Worm (Caenorhabditis elegans) whole organism, L4 larva: ENCODE results near the gene ZC412.5.

Source experiments
- F10B5.3 ChIP-seq: sonication (generic microtip); optimal IDR thresholded peaks from 2 replicates; lab custom pipeline; 2016; ENCODE audit warnings: mild to moderate bottlenecking, missing genetic modification characterization, missing compliant biosample characterization
- T26A8.4 ChIP-seq: fragments of 200-800 bp; sonication (Bioruptor generic); IDR thresholded peaks from 2 replicates; pipeline ENCODE4 v1.3.6; 2022; ENCODE audit warnings: missing genetic modification characterization, missing compliant biosample characterization
- Y105C5A.15 ChIP-seq: fragments of 200-800 bp; sonication (Bioruptor generic); IDR thresholded peaks from 2 replicates; pipeline ENCODE4 v1.3.6; 2022; ENCODE audit warnings: missing genetic modification characterization, missing compliant biosample characterization
- Y48G9A.11 ChIP-seq: fragments of 200-800 bp; sonication (Bioruptor generic); IDR thresholded peaks from 2 replicates; pipeline ENCODE4 v1.3.6; 2022; ENCODE audit warnings: missing genetic modification reagents, missing genetic modification characterization, missing compliant biosample characterization
- Y75B8A.6 ChIP-seq: fragments of 200-800 bp; sonication (Bioruptor generic); IDR thresholded peaks from 2 replicates; pipeline ENCODE4 v1.3.6; 2022; ENCODE audit warnings: missing genetic modification reagents, missing genetic modification characterization, missing compliant biosample characterization
- ZK337.2 ChIP-seq: fragments of 200-800 bp; sonication (Bioruptor generic); IDR thresholded peaks from 2 replicates; pipeline ENCODE4 v1.3.6; 2022; ENCODE audit warnings: missing genetic modification reagents, missing genetic modification characterization, missing compliant biosample characterization
- aha-1 ChIP-seq: fragments of 150-350 bp; peaks from one replicate; lab custom pipeline; 2014; ENCODE audit warnings: missing biosample characterization, missing genetic modification characterization
- ama-1 ChIP-seq: fragments of 150-350 bp; optimal IDR thresholded peaks from 2 replicates; lab custom pipeline; 2014; ENCODE audit warnings: inconsistent platforms, mixed read lengths
- ceh-20 ChIP-seq: fragments of 200-800 bp; sonication (Bioruptor generic); IDR thresholded peaks from 2 replicates; pipeline ENCODE4 v1.3.6; 2022; ENCODE audit warnings: missing genetic modification reagents, missing genetic modification characterization, missing compliant biosample characterization
- ceh-44 ChIP-seq: fragments of 200-800 bp; sonication (Bioruptor generic); IDR thresholded peaks from 2 replicates; pipeline ENCODE4 v1.3.6; 2022; ENCODE audit warnings: missing genetic modification reagents, missing genetic modification characterization, missing compliant biosample characterization
- ceh-62 ChIP-seq: sonication (generic microtip); optimal IDR thresholded peaks from 2 replicates; lab custom pipeline; 2017; ENCODE audit warnings: missing biosample characterization, missing genetic modification characterization
- cey-2 ChIP-seq: sonication (generic microtip); optimal IDR thresholded peaks from 3 replicates; lab custom pipeline; 2017; ENCODE audit warnings: missing genetic modification characterization, mild to moderate bottlenecking, missing compliant biosample characterization, antibody characterized with exemption, borderline replicate concordance; ENCODE audit not compliant: insufficient read depth
- ctbp-1 ChIP-seq: fragments of 200-800 bp; sonication (Bioruptor generic); IDR thresholded peaks from 2 replicates; pipeline ENCODE4 v1.3.6; 2022; ENCODE audit warnings: missing genetic modification reagents, missing genetic modification characterization, missing compliant biosample characterization
- daf-16 ChIP-seq, 3 experiments: sonication (generic microtip); optimal IDR thresholded peaks; 2 replicates each; lab custom pipeline; 2016 to 2017; ENCODE audit warnings: missing genetic modification characterization in 3 of 3, missing genetic modification reagents in 3 of 3, mild to moderate bottlenecking in 2 of 3, missing compliant biosample characterization in 2 of 3, missing biosample characterization in 1 of 3, moderate library complexity in 1 of 3
- daf-8 ChIP-seq: fragments of 200-800 bp; sonication (Bioruptor generic); IDR thresholded peaks from 2 replicates; pipeline ENCODE4 v1.3.6; 2022; ENCODE audit warnings: missing genetic modification characterization, missing compliant biosample characterization
- dmd-6 ChIP-seq: fragments of 200-800 bp; sonication (Bioruptor generic); IDR thresholded peaks from 2 replicates; pipeline ENCODE4 v1.3.6; 2022; ENCODE audit warnings: missing genetic modification reagents, missing genetic modification characterization, missing compliant biosample characterization
- dmd-8 ChIP-seq: fragments of 200-800 bp; sonication (Bioruptor generic); IDR thresholded peaks from 2 replicates; pipeline ENCODE4 v1.3.6; 2022; ENCODE audit warnings: missing genetic modification characterization, missing compliant biosample characterization
- dpl-1 ChIP-seq: fragments of 150-350 bp; optimal IDR thresholded peaks from 2 replicates; lab custom pipeline; 2014; ENCODE audit warnings: missing biosample characterization, missing genetic modification reagents, missing genetic modification characterization
- duxl-1 ChIP-seq: sonication (generic microtip); optimal IDR thresholded peaks from 2 replicates; lab custom pipeline; 2016; ENCODE audit warnings: mild to moderate bottlenecking, missing genetic modification characterization, moderate library complexity, missing compliant biosample characterization; ENCODE audit not compliant: poor library complexity
- egl-43 ChIP-seq: fragments of 200-800 bp; sonication (Bioruptor generic); IDR thresholded peaks from 2 replicates; pipeline ENCODE4 v1.3.6; 2022; ENCODE audit warnings: missing genetic modification reagents, missing genetic modification characterization, missing compliant biosample characterization
- fkh-10 ChIP-seq: fragments of 150-350 bp; optimal IDR thresholded peaks from 2 replicates; lab custom pipeline; 2014; ENCODE audit warnings: missing biosample characterization, missing genetic modification reagents, missing genetic modification characterization
- hlh-11 ChIP-seq: fragments of 200-800 bp; sonication (Bioruptor generic); optimal IDR thresholded peaks from 2 replicates; lab custom pipeline; 2018; ENCODE audit warnings: mild to moderate bottlenecking, missing genetic modification characterization, missing compliant biosample characterization
- hlh-30 ChIP-seq: sonication (generic microtip); optimal IDR thresholded peaks from 2 replicates; lab custom pipeline; 2017; ENCODE audit warnings: antibody characterized with exemption, mild to moderate bottlenecking, missing genetic modification characterization, missing compliant biosample characterization; ENCODE audit not compliant: insufficient read depth
- hmg-1.1 ChIP-seq: fragments of 200-800 bp; sonication (Bioruptor generic); IDR thresholded peaks from 2 replicates; pipeline ENCODE4 v1.3.6; 2022; ENCODE audit warnings: missing genetic modification reagents, missing genetic modification characterization, missing compliant biosample characterization
- lim-7 ChIP-seq: fragments of 200-800 bp; sonication (Bioruptor generic); IDR thresholded peaks from 2 replicates; pipeline ENCODE4 v1.3.6; 2022; ENCODE audit warnings: missing genetic modification characterization, missing compliant biosample characterization
- lsy-2 ChIP-seq, 2 experiments: fragments of 150-350 bp in 1 of 2; sonication (generic microtip) in 1 of 2; optimal IDR thresholded peaks; 2 replicates each; lab custom pipeline; 2014 to 2017; ENCODE audit warnings: missing biosample characterization in 2 of 2, missing genetic modification characterization in 2 of 2
- mdt-29 ChIP-seq: fragments of 200-800 bp; sonication (Bioruptor generic); IDR thresholded peaks from 2 replicates; pipeline ENCODE4 v1.3.6; 2022; ENCODE audit warnings: missing genetic modification reagents, missing genetic modification characterization, missing compliant biosample characterization
- mes-2 ChIP-seq: sonication (generic microtip); optimal IDR thresholded peaks from 2 replicates; lab custom pipeline; 2016; ENCODE audit warnings: missing genotype, mild to moderate bottlenecking, missing genetic modification characterization, missing compliant biosample characterization; ENCODE audit not compliant: poor library complexity, severe bottlenecking
- mxl-2 ChIP-seq: fragments of 200-800 bp; sonication (Bioruptor generic); conservative IDR thresholded peaks from 2 replicates; pipeline ENCODE4 v1.3.6; 2022; ENCODE audit warnings: missing genetic modification reagents, missing genetic modification characterization, missing compliant biosample characterization
- mxl-3 ChIP-seq: fragments of 200-800 bp; sonication (Bioruptor generic); optimal IDR thresholded peaks from 2 replicates; lab custom pipeline; 2018; ENCODE audit warnings: mild to moderate bottlenecking, missing genetic modification characterization, missing compliant biosample characterization
- nhr-28 ChIP-seq: fragments of 150-350 bp; optimal IDR thresholded peaks from 2 replicates; lab custom pipeline; 2014; ENCODE audit warnings: missing biosample characterization, missing genetic modification characterization
- nhr-41 ChIP-seq: fragments of 200-800 bp; sonication (Bioruptor generic); IDR thresholded peaks from 2 replicates; pipeline ENCODE4 v1.3.6; 2022; ENCODE audit warnings: missing genetic modification reagents, missing genetic modification characterization, missing compliant biosample characterization
- nhr-42 ChIP-seq: fragments of 200-800 bp; sonication (Bioruptor generic); IDR thresholded peaks from 2 replicates; pipeline ENCODE4 v1.3.6; 2022; ENCODE audit warnings: missing genetic modification characterization, missing compliant biosample characterization
- pha-4 ChIP-seq, 2 experiments: fragments of 150-350 bp in 1 of 2; fragments of 200-800 bp in 1 of 2; sonication (Bioruptor generic) in 1 of 2; IDR thresholded peaks in 1 of 2; optimal IDR thresholded peaks in 1 of 2; 2 replicates each; pipeline versions ENCODE4 v1.3.6 to Lab custom; 2014 to 2022; ENCODE audit warnings: missing genetic modification characterization in 2 of 2, missing genetic modification reagents in 2 of 2, missing biosample characterization in 1 of 2, missing compliant biosample characterization in 1 of 2
- php-3 ChIP-seq: fragments of 200-800 bp; sonication (Bioruptor generic); IDR thresholded peaks from 2 replicates; pipeline ENCODE4 v1.3.6; 2022; ENCODE audit warnings: missing genetic modification reagents, missing genetic modification characterization, missing compliant biosample characterization
- rbr-2 ChIP-seq: sonication (generic microtip); optimal IDR thresholded peaks from 2 replicates; lab custom pipeline; 2016; ENCODE audit warnings: missing genotype, missing genetic modification characterization, missing compliant biosample characterization
- set-16 ChIP-seq: fragments of 200-800 bp; sonication (Bioruptor generic); IDR thresholded peaks from 2 replicates; pipeline ENCODE4 v1.3.6; 2022; ENCODE audit warnings: missing genetic modification reagents, missing genetic modification characterization, missing compliant biosample characterization
- skn-1 ChIP-seq: fragments of 150-350 bp; optimal IDR thresholded peaks from 2 replicates; lab custom pipeline; 2014; ENCODE audit warnings: missing biosample characterization, missing genetic modification characterization
- snpc-1.2 ChIP-seq: fragments of 200-800 bp; sonication (Bioruptor generic); IDR thresholded peaks from 2 replicates; pipeline ENCODE4 v1.3.6; 2022; ENCODE audit warnings: missing genetic modification reagents, missing genetic modification characterization, missing compliant biosample characterization
- snpc-4 ChIP-seq: fragments of 150-350 bp; optimal IDR thresholded peaks from 2 replicates; lab custom pipeline; 2014; ENCODE audit warnings: missing biosample characterization, missing genetic modification characterization
- spr-1 ChIP-seq: sonication (generic microtip); optimal IDR thresholded peaks from 2 replicates; lab custom pipeline; 2016; ENCODE audit warnings: mild to moderate bottlenecking, missing genetic modification characterization, missing compliant biosample characterization
- tag-97 ChIP-seq: fragments of 200-800 bp; sonication (Bioruptor generic); IDR thresholded peaks from 2 replicates; pipeline ENCODE4 v1.3.6; 2022; ENCODE audit warnings: missing genetic modification characterization, missing compliant biosample characterization
- vab-7 ChIP-seq: fragments of 200-800 bp; sonication (Bioruptor generic); IDR thresholded peaks from 2 replicates; pipeline ENCODE4 v1.3.6; 2022; ENCODE audit warnings: missing genetic modification reagents, missing genetic modification characterization, missing compliant biosample characterization
- zfp-2 ChIP-seq: sonication (generic microtip); optimal IDR thresholded peaks from 2 replicates; lab custom pipeline; 2016; ENCODE audit warnings: mild to moderate bottlenecking, missing genetic modification characterization, missing compliant biosample characterization
- ztf-7 ChIP-seq: fragments of 150-350 bp; optimal IDR thresholded peaks from 2 replicates; lab custom pipeline; 2014; ENCODE audit warnings: missing biosample characterization, missing genetic modification characterization

Gene ZC412.5

ce11 chrV:14876257-14876656 is 986 bp upstream of the ZC412.5 start:
- TF ChIP-seq F10B5.3 = peak; percentile 1
- TF ChIP-seq lsy-2 (tag; optimal IDR thresholded peaks at IDR 0.05; lab: Kevin White, UChicago) = no peak
- TF ChIP-seq ama-1 = no peak
- TF ChIP-seq nhr-41 (GFP tag; lab: Robert Waterston, UW) = no peak
- TF ChIP-seq aha-1 (tag; lab: Kevin White, UChicago) = peak; percentile 93
- peak; percentile 63; the same call in 1 of the 2 replicates for TF ChIP-seq ZK337.2 (GFP tag; lab: Robert Waterston, UW)
- peak; percentile 35; the same call in 1 of the 2 replicates for TF ChIP-seq php-3 (GFP tag; lab: Robert Waterston, UW)
- TF ChIP-seq ceh-62 (tag; lab: Kevin White, UChicago) = no peak
- TF ChIP-seq dmd-8 = peak; percentile 49; the same call in 1 of the 2 replicates
- no peak for TF ChIP-seq cey-2
- peak; percentile 35 for TF ChIP-seq rbr-2
- TF ChIP-seq daf-16 (GFP tag; optimal IDR thresholded peaks at IDR 0.05; lab: Kevin White, UChicago) = peak in 1 of 2 experiments; percentile 42
- TF ChIP-seq daf-16 (tag; optimal IDR thresholded peaks at IDR 0.05; lab: Kevin White, UChicago) = no peak
- TF ChIP-seq tag-97 (GFP tag; lab: Robert Waterston, UW) = no peak
- no peak for TF ChIP-seq fkh-10 (GFP tag; lab: Kevin White, UChicago)
- peak; percentile 63 for TF ChIP-seq duxl-1 (tag; lab: Kevin White, UChicago)
- TF ChIP-seq snpc-4 = peak; percentile 91
- peak; percentile 85 for TF ChIP-seq mes-2 (tag; lab: Kevin White, UChicago)
- TF ChIP-seq Y75B8A.6 = no peak
- TF ChIP-seq hlh-30 (tag; lab: Kevin White, UChicago) = peak; percentile 18
- TF ChIP-seq nhr-28 = peak; percentile 30
- TF ChIP-seq ceh-20 (GFP tag; lab: Robert Waterston, UW) = peak; percentile 62; the same call in 1 of the 2 replicates
- no peak; the same call in 1 of the 2 replicates for TF ChIP-seq snpc-1.2 (GFP tag; lab: Robert Waterston, UW)
- peak; percentile 36 for TF ChIP-seq mxl-3 (GFP tag; lab: Kevin White, UChicago)
- TF ChIP-seq daf-8 (GFP tag; lab: Robert Waterston, UW) = no peak
- TF ChIP-seq ztf-7 (tag; lab: Kevin White, UChicago) = no peak
- TF ChIP-seq dpl-1 (GFP tag; lab: Kevin White, UChicago) = no peak
- TF ChIP-seq T26A8.4 (GFP tag; lab: Robert Waterston, UW) = peak; percentile 44; the same call in 1 of the 2 replicates
- no peak for TF ChIP-seq spr-1 (tag; lab: Kevin White, UChicago)
- TF ChIP-seq egl-43 = peak; percentile 77
- peak; percentile 53; the same call in 1 of the 2 replicates for TF ChIP-seq mdt-29 (GFP tag; lab: Robert Waterston, UW)
- no peak; the same call in 1 of the 2 replicates for TF ChIP-seq pha-4 (GFP tag; IDR thresholded peaks at IDR 0.05; lab: Robert Waterston, UW)
- TF ChIP-seq pha-4 (tag; optimal IDR thresholded peaks at IDR 0.05; lab: Kevin White, UChicago) = no peak
- 0 out of 2 replicates have a peak, but pooled peaks have one; percentile 14 for TF ChIP-seq mxl-2
- TF ChIP-seq hmg-1.1 (GFP tag; lab: Robert Waterston, UW) = peak; percentile 74
- no peak for TF ChIP-seq skn-1 (tag; lab: Kevin White, UChicago)
- TF ChIP-seq nhr-42 (GFP tag; lab: Robert Waterston, UW) = 0 out of 2 replicates have a peak, but pooled peaks have one; percentile 14
- no peak for TF ChIP-seq set-16
- no peak for TF ChIP-seq Y105C5A.15 (GFP tag; lab: Robert Waterston, UW)
- peak; percentile 48; the same call in 1 of the 2 replicates for TF ChIP-seq vab-7 (GFP tag; lab: Robert Waterston, UW)
- peak; percentile 69; the same call in 1 of the 2 replicates for TF ChIP-seq ceh-44
- TF ChIP-seq zfp-2 (tag; lab: Kevin White, UChicago) = no peak
- 0 out of 2 replicates have a peak, but pooled peaks have one; percentile 19 for TF ChIP-seq ctbp-1 (GFP tag; lab: Robert Waterston, UW)
- peak; percentile 38 for TF ChIP-seq dmd-6 (GFP tag; lab: Robert Waterston, UW)
- 0 out of 2 replicates have a peak, but pooled peaks have one; percentile 17 for TF ChIP-seq Y48G9A.11
- TF ChIP-seq lim-7 (GFP tag; lab: Robert Waterston, UW) = peak; percentile 71
- peak; percentile 46 for TF ChIP-seq hlh-11 (tag; lab: Kevin White, UChicago)
